Fruit fly (Drosophila melanogaster): ENCODE data around the gene nau.
A peak's percentile ranks its signal among the peaks of the same experiment; 100 is the strongest.

Gene nau

DNA sequence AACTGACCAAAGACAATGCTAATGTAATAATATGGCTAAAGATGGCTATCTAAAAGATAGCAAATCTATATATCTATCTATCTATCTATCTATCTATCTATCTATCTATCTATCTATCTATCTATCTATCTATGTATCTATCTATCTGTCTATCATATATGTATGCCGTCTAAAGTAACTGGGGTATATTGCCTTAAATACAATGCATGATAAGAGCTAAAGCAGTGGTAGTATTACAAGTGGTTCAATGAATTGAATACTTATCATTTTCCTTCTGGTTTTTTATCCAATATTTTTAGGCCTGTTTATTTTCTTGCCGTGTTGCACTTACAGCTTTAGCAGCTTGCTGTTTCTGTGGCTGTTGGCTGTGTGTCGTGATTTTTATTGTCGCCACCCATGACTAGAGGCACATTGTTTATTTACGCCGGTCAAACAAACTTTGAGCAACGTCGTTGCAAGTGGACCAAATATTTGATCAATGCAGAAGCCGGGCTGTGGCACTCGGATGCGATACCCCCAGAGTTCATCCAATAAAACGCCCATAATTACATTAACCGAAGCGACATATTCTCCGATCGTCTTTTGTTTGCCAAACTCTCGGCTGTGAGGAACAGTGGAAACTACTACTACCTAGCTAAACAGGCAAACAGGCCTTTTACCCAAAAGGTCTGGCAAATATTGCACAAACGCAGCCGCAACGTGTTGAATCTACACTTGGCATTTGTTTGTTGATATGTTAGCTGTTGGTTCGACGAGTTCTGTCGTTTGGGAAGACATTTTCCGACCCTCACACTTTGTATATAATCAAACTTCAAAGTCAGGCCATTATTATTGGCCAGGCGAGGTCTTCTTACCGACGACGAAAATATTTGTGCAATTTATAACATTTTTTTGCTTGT lies 19.8 kb upstream of the nau start (continued):
- TF ChIP-seq ss (GFP tag; optimal IDR thresholded peaks at IDR 0.05) (peak in 1 of 2 experiments; percentile 50), pdm3 (GFP tag; optimal IDR thresholded peaks at IDR 0.05) (peak; percentile 16), CG11294 (GFP tag; IDR thresholded peaks at IDR 0.05) (no peak), CG7368 (GFP tag; optimal IDR thresholded peaks at IDR 0.05) (no peak), CG11902 (GFP tag; optimal IDR thresholded peaks at IDR 0.05) (no peak), CG9139 (GFP tag; optimal IDR thresholded peaks at IDR 0.05) (peak; percentile 1), CG8319 (GFP tag; optimal IDR thresholded peaks at IDR 0.05) (no peak), lz (GFP tag; optimal IDR thresholded peaks at IDR 0.05) (no peak), acj6 (GFP tag; optimal IDR thresholded peaks at IDR 0.05) (peak; percentile 25), CG8119 (GFP tag; IDR thresholded peaks at IDR 0.05) (no peak), Blimp-1 (GFP tag; optimal IDR thresholded peaks at IDR 0.05) (no peak), CG31627 (GFP tag; optimal IDR thresholded peaks at IDR 0.05) (no peak), CG8632 (GFP tag; optimal IDR thresholded peaks at IDR 0.05) (peak; percentile 41), svp (GFP tag) (no peak), fd85E (GFP tag; optimal IDR thresholded peaks at IDR 0.05) (no peak), vri (GFP tag; optimal IDR thresholded peaks at IDR 0.05) (no peak), CG6163 (GFP tag; IDR thresholded peaks at IDR 0.05) (no peak), Eip78C (GFP tag) (peak; percentile 61), topi (GFP tag; optimal IDR thresholded peaks at IDR 0.05) (no peak), CG6808 (GFP tag; optimal IDR thresholded peaks at IDR 0.05) (peak; percentile 55)

DNA sequence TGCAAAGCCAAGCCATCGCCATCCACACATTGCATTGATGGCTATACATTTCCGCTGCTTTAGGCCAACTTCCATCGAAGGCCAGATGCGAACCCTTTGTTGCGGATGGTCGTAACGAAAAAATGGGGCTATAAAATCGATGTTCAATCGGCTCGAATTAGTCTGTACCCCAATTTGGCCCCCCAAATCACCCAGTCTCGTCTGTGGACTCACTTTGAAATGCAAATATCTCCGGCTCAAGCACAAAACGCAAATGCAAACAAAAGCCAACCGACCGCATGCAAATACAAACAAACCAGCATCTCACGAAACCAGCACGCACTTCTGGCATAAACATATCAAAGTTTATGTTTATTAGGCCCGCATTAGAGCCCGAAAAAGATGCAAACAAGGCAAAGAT lies 18.2 kb upstream of the nau start:
- TF ChIP-seq fkh (GFP tag; optimal IDR thresholded peaks at IDR 0.05) = peak; percentile 56
- no peak for TF ChIP-seq dac (GFP tag; optimal IDR thresholded peaks at IDR 0.05)
- TF ChIP-seq CG8632 (GFP tag; optimal IDR thresholded peaks at IDR 0.05) = no peak

DNA sequence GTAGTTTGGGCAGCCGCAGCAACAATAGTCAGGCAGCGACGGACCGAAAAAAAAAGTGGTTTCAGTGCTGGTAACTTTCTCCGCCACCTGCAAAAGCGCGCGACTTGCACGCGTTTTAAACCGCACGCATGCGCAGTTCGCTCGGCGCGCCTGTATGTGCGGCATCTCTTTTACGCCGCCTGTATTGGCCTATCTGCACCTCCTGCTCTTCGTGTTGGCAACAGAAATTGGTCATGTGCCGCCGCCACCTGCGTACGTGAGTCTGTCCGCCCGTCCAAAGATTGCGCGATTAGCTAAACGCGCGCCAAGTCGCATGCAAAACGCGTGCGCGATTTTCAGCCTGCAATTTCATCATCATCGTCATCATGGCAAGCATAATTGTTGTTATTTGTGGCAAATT lies 17.5 kb upstream of the nau start:
- TF ChIP-seq ss (GFP tag; optimal IDR thresholded peaks at IDR 0.05) (peak in 1 of 2 experiments; percentile 11), Blimp-1 (GFP tag; optimal IDR thresholded peaks at IDR 0.05) (no peak), CG6163 (GFP tag; IDR thresholded peaks at IDR 0.05) (0 out of 3 replicates have a peak, but pooled peaks have one; percentile 10), Eip78C (GFP tag) (peak; percentile 36), Hr4 (GFP tag; optimal IDR thresholded peaks at IDR 0.05) (no peak)

DNA sequence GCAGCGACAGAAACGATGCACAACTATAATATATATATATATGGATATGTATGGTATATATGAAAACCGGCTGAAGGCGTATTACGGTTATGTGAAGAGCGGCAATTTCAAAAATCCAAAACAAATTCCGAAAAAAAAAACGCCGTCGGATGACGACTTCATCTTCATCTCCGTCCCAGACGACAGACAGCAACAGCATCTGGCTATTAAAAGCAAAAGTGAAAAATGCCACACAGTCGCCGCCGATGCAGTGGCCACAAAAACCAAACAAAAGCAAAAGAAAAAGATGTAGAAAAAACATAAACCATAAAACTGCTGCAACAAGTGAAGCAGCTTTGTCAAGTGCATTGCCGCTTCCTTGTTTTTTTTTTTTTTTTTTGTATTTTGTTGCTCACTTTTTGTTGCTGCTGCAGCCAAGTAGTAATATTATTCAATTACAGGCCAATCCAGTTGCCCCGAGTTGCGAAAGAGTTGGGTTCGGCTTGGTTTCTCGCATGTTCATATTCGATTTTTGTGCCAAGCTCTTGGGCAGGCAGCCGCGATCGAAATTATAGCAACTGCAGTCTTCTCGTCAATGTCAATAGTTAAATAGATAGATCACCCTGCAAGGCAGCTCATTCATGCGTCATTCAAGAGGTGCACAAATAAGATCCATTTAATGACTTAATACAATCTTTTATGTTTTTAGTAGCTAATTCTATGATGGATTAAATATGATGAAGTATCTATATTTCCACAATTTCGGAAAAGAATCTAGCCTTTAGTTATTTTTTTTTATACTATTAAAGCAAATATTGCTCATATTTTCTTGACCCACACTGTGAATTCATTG lies 16.6 kb upstream of the nau start:
- TF ChIP-seq CG11762 (GFP tag; optimal IDR thresholded peaks at IDR 0.05; ENCODE audit: insufficient read depth) = no peak
- TF ChIP-seq CG8632 (GFP tag; optimal IDR thresholded peaks at IDR 0.05) = peak; percentile 19
- TF ChIP-seq Gug (GFP tag; IDR thresholded peaks at IDR 0.05) = no peak
- peak; percentile 69 for TF ChIP-seq Hr4 (GFP tag; optimal IDR thresholded peaks at IDR 0.05)
- TF ChIP-seq CG9139 (GFP tag; optimal IDR thresholded peaks at IDR 0.05) = peak; percentile 28
- TF ChIP-seq Blimp-1 (GFP tag; optimal IDR thresholded peaks at IDR 0.05) = no peak
- TF ChIP-seq Ets96B (tag; optimal IDR thresholded peaks at IDR 0.05) = no peak
- TF ChIP-seq CG3032 (tag; optimal IDR thresholded peaks at IDR 0.05) = no peak
- TF ChIP-seq CG7368 (GFP tag; optimal IDR thresholded peaks at IDR 0.05) = no peak
- TF ChIP-seq OdsH (GFP tag; optimal IDR thresholded peaks at IDR 0.05) = peak; percentile 26
- TF ChIP-seq CG10631 (GFP tag; optimal IDR thresholded peaks at IDR 0.05) = no peak
- peak; percentile 14 for TF ChIP-seq CG6808 (GFP tag; optimal IDR thresholded peaks at IDR 0.05)
- no peak for TF ChIP-seq Met (GFP tag; optimal IDR thresholded peaks at IDR 0.05)
- peak; percentile 72 for TF ChIP-seq CG8119 (GFP tag; IDR thresholded peaks at IDR 0.05)
- no peak for TF ChIP-seq acj6 (GFP tag; optimal IDR thresholded peaks at IDR 0.05)
- no peak for TF ChIP-seq fkh (GFP tag; optimal IDR thresholded peaks at IDR 0.05)
- peak; percentile 21 for TF ChIP-seq dac (GFP tag; optimal IDR thresholded peaks at IDR 0.05)
- no peak for TF ChIP-seq cyc (GFP tag; optimal IDR thresholded peaks at IDR 0.05)
- no peak for TF ChIP-seq CG10669 (GFP tag; optimal IDR thresholded peaks at IDR 0.05)
- TF ChIP-seq Eip93F (GFP tag; optimal IDR thresholded peaks at IDR 0.05) = no peak
- TF ChIP-seq fd59A (GFP tag; optimal IDR thresholded peaks at IDR 0.05) = no peak
- 0 out of 3 replicates have a peak, but pooled peaks have one; percentile 36 for TF ChIP-seq CG6163 (GFP tag; IDR thresholded peaks at IDR 0.05)
- peak; percentile 40 for TF ChIP-seq achi (GFP tag; optimal IDR thresholded peaks at IDR 0.05)
- TF ChIP-seq CG31627 (GFP tag; optimal IDR thresholded peaks at IDR 0.05) = no peak
- TF ChIP-seq CG11902 (GFP tag; optimal IDR thresholded peaks at IDR 0.05) = no peak
- TF ChIP-seq CG3919 (GFP tag; optimal IDR thresholded peaks at IDR 0.05) = no peak
- TF ChIP-seq CG16779 (tag; optimal IDR thresholded peaks at IDR 0.05) = peak; percentile 52
- no peak for TF ChIP-seq Sox102F (GFP tag; optimal IDR thresholded peaks at IDR 0.05)
- TF ChIP-seq ss (GFP tag; optimal IDR thresholded peaks at IDR 0.05) = peak; percentile 15 to 44
- peak; percentile 61 for TF ChIP-seq Eip78C (GFP tag)
- TF ChIP-seq CG15336 (GFP tag; IDR thresholded peaks at IDR 0.05) = peak; percentile 62
- TF ChIP-seq pdm3 (GFP tag; optimal IDR thresholded peaks at IDR 0.05) = peak; percentile 23
- TF ChIP-seq svp (GFP tag) = no peak
